Worm (Caenorhabditis elegans) whole organism, midembryonic: Measurements from ENCODE around the gene C31H2.4.

ENCODE experiments used
- T22C8.4 ChIP-seq: fragments of 200-800 bp; sonication (Bioruptor generic); IDR thresholded peaks from 2 replicates; pipeline ENCODE4 v1.3.6; 2022; ENCODE audit warnings: missing genetic modification characterization, missing compliant biosample characterization
- cog-1 ChIP-seq: sonication (generic microtip); optimal IDR thresholded peaks from 2 replicates; lab custom pipeline; 2016; ENCODE audit warnings: missing genetic modification characterization, missing compliant biosample characterization
- flt-1 ChIP-seq: fragments of 200-800 bp; sonication (Bioruptor generic); IDR thresholded peaks from 2 replicates; pipeline ENCODE4 v1.3.6; 2022; ENCODE audit warnings: missing genetic modification characterization, missing compliant biosample characterization
- klf-2 ChIP-seq: fragments of 200-800 bp; sonication (Bioruptor generic); conservative IDR thresholded peaks from 2 replicates; pipeline ENCODE4 v1.3.6; 2022; ENCODE audit warnings: missing genetic modification reagents, missing genetic modification characterization, missing compliant biosample characterization
- med-1 ChIP-seq: sonication (generic microtip); optimal IDR thresholded peaks from 2 replicates; lab custom pipeline; 2017; ENCODE audit warnings: missing genetic modification characterization, mild to moderate bottlenecking, missing compliant biosample characterization, antibody characterized with exemption, missing genetic modification reagents; ENCODE audit not compliant: insufficient read depth
- ztf-29 ChIP-seq: fragments of 200-800 bp; sonication (Bioruptor generic); IDR thresholded peaks from 2 replicates; pipeline ENCODE4 v1.3.6; 2022; ENCODE audit warnings: missing genetic modification reagents, missing genetic modification characterization, missing compliant biosample characterization

- TF ChIP-seq klf-2 (GFP tag; lab: Robert Waterston, UW) (no peak), ztf-29 (GFP tag; lab: Robert Waterston, UW) (no peak), cog-1 (tag; lab: Kevin White, UChicago) (no peak), med-1 (GFP tag; lab: Kevin White, UChicago) (no peak), flt-1 (no peak), T22C8.4 (GFP tag; lab: Robert Waterston, UW) (no peak)
Observed at ce11 chrX:5117571-5117970, 41.9 kb downstream of the C31H2.4 start.
